Fruit fly (Drosophila melanogaster): ENCODE measurements around the gene yip7.

The yip7 gene

dm6 chr3L:6050230-6050807, 15.3 kb downstream of the yip7 start, which contains the start of gene Jon65Aiii (continued):
- no peak for TF ChIP-seq Sox100B (GFP tag; optimal IDR thresholded peaks at IDR 0.05)
- TF ChIP-seq pnt (GFP tag; optimal IDR thresholded peaks at IDR 0.05): no peak
- TF ChIP-seq Spps (tag; optimal IDR thresholded peaks at IDR 0.05): no peak
- no peak for TF ChIP-seq CHES-1-like (GFP tag; optimal IDR thresholded peaks at IDR 0.05)
- peak; percentile 6 for TF ChIP-seq HmgZ (tag; optimal IDR thresholded peaks at IDR 0.05)
- TF ChIP-seq Tbp (GFP tag; optimal IDR thresholded peaks at IDR 0.05): no peak
- no peak for TF ChIP-seq CG10462 (GFP tag; optimal IDR thresholded peaks at IDR 0.05)
- TF ChIP-seq HLH54F (GFP tag; optimal IDR thresholded peaks at IDR 0.05): no peak
- TF ChIP-seq MBD-R2 (GFP tag; IDR thresholded peaks at IDR 0.05): no peak
- TF ChIP-seq CG11398 (GFP tag; optimal IDR thresholded peaks at IDR 0.05): no peak
- TF ChIP-seq sr (GFP tag; IDR thresholded peaks at IDR 0.05): no peak
- TF ChIP-seq CG18599 (GFP tag; optimal IDR thresholded peaks at IDR 0.05): peak; percentile 45
- TF ChIP-seq tio (GFP tag; optimal IDR thresholded peaks at IDR 0.05): no peak
- no peak for TF ChIP-seq CG4282 (GFP tag; optimal IDR thresholded peaks at IDR 0.05)
- peak; percentile 82 for TF ChIP-seq run (tag; optimal IDR thresholded peaks at IDR 0.05)
- TF ChIP-seq Doc3 (GFP tag; IDR thresholded peaks at IDR 0.05; ENCODE audit: partially characterized antibody): no peak
- TF ChIP-seq CG17385 (GFP tag; optimal IDR thresholded peaks at IDR 0.05): no peak
- TF ChIP-seq zfh1 (GFP tag; IDR thresholded peaks at IDR 0.05): no peak

- TF ChIP-seq pho (GFP tag; optimal IDR thresholded peaks at IDR 0.05): no peak
- TF ChIP-seq dmrt99B (tag; optimal IDR thresholded peaks at IDR 0.05): no peak
- no peak for TF ChIP-seq CG17802 (tag; optimal IDR thresholded peaks at IDR 0.05)
- no peak for TF ChIP-seq CG33557 (GFP tag; optimal IDR thresholded peaks at IDR 0.05)
- no peak for TF ChIP-seq CG12942 (GFP tag; optimal IDR thresholded peaks at IDR 0.05)
- TF ChIP-seq unpg (GFP tag; optimal IDR thresholded peaks at IDR 0.05): no peak
- no peak for TF ChIP-seq Rx (GFP tag; IDR thresholded peaks at IDR 0.05)
- no peak for TF ChIP-seq mam (GFP tag; optimal IDR thresholded peaks at IDR 0.05)
- TF ChIP-seq exex (tag; optimal IDR thresholded peaks at IDR 0.05): no peak
- TF ChIP-seq Ada2b (GFP tag; IDR thresholded peaks at IDR 0.05): no peak
- no peak for TF ChIP-seq CG33213 (GFP tag; optimal IDR thresholded peaks at IDR 0.05)
- no peak for TF ChIP-seq schlank (tag; optimal IDR thresholded peaks at IDR 0.05)
- no peak for TF ChIP-seq pum (GFP tag; optimal IDR thresholded peaks at IDR 0.05)
- no peak for TF ChIP-seq toy (GFP tag; IDR thresholded peaks at IDR 0.05)
- no peak for TF ChIP-seq CG14965 (GFP tag; optimal IDR thresholded peaks at IDR 0.05; ENCODE audit: borderline replicate concordance)
- no peak for TF ChIP-seq sqz (GFP tag; optimal IDR thresholded peaks at IDR 0.05)
- no peak for TF ChIP-seq Trl (optimal IDR thresholded peaks at IDR 0.05)
- no peak for TF ChIP-seq Trl (GFP tag; optimal IDR thresholded peaks at IDR 0.05)
- TF ChIP-seq CG11456 (GFP tag; IDR thresholded peaks at IDR 0.05): no peak
- no peak for TF ChIP-seq CG2875 (GFP tag; optimal IDR thresholded peaks at IDR 0.05)
Measured at dm6 chr3L:6052021-6052420, 17.0 kb downstream of the yip7 start, which contains the start of gene Jon65Aii. Gene Jon65Aii (plus strand): TSS chr3L:6052321.

dm6 chr3L:6054343-6054742, 19.3 kb downstream of the yip7 start, which contains the start of gene Jon65Ai:
Gene Jon65Ai (minus strand): TSS chr3L:6054443.
- TF ChIP-seq Bgb (GFP tag; IDR thresholded peaks at IDR 0.05; ENCODE audit: partially characterized antibody) (no peak), CG11085 (GFP tag; IDR thresholded peaks at IDR 0.05) (no peak), gsb (GFP tag; IDR thresholded peaks at IDR 0.05) (no peak), usp (GFP tag; optimal IDR thresholded peaks at IDR 0.05) (no peak), ara (GFP tag; IDR thresholded peaks at IDR 0.05) (no peak), CG1792 (GFP tag; optimal IDR thresholded peaks at IDR 0.05) (no peak), Xbp1 (GFP tag; optimal IDR thresholded peaks at IDR 0.05) (no peak), Mes4 (GFP tag; optimal IDR thresholded peaks at IDR 0.05) (no peak), CG4360 (GFP tag; IDR thresholded peaks at IDR 0.05) (no peak), sisA (GFP tag; IDR thresholded peaks at IDR 0.05) (no peak)
